Worm (Caenorhabditis elegans): ENCODE results near the gene ipla-5.

Gene ipla-5

ce11 chrIV:8723720-8724119 is 8.7 kb downstream of the ipla-5 start, which contains the start of gene F21D5.9:
Gene F21D5.9, plus strand, starts transcription at chrIV:8724020.
- no peak for TF ChIP-seq nhr-43 (tag; optimal IDR thresholded peaks at IDR 0.05; ENCODE audit: poor library complexity, severe bottlenecking)
- TF ChIP-seq nhr-12 (tag; optimal IDR thresholded peaks at IDR 0.05), result no peak
- TF ChIP-seq R02D3.7 (tag; optimal IDR thresholded peaks at IDR 0.05), result no peak
- TF ChIP-seq tbx-2 (tag; optimal IDR thresholded peaks at IDR 0.05), result no peak
- TF ChIP-seq ceh-28 (tag; optimal IDR thresholded peaks at IDR 0.05), result no peak
- no peak for TF ChIP-seq nhr-76 (tag; optimal IDR thresholded peaks at IDR 0.05)

ce11 chrIV:8724907-8725306 is 9.9 kb downstream of the ipla-5 start:
- no peak for TF ChIP-seq nhr-43 (tag; optimal IDR thresholded peaks at IDR 0.05; ENCODE audit: poor library complexity, severe bottlenecking)
- no peak for TF ChIP-seq unc-39 (tag; optimal IDR thresholded peaks at IDR 0.05)
- no peak for TF ChIP-seq jun-1 (tag; optimal IDR thresholded peaks at IDR 0.05)
- TF ChIP-seq pqm-1 (tag; optimal IDR thresholded peaks at IDR 0.05), result no peak
- no peak for TF ChIP-seq nhr-23 (tag; optimal IDR thresholded peaks at IDR 0.05)
- no peak for TF ChIP-seq ceh-82 (tag; optimal IDR thresholded peaks at IDR 0.05)
- TF ChIP-seq nhr-76 (tag; optimal IDR thresholded peaks at IDR 0.05), result no peak
- TF ChIP-seq nhr-77 (tag; optimal IDR thresholded peaks at IDR 0.05), result no peak
- no peak for TF ChIP-seq nhr-28 (tag; optimal IDR thresholded peaks at IDR 0.05)
- TF ChIP-seq nhr-237 (tag; optimal IDR thresholded peaks at IDR 0.05), result no peak
- TF ChIP-seq snpc-4 (tag; optimal IDR thresholded peaks at IDR 0.05), result no peak
- no peak for TF ChIP-seq elt-1 (tag; optimal IDR thresholded peaks at IDR 0.05)
- TF ChIP-seq nhr-25 (tag; optimal IDR thresholded peaks at IDR 0.05), result no peak
- no peak for TF ChIP-seq lin-39 (tag; optimal IDR thresholded peaks at IDR 0.05)
- no peak for TF ChIP-seq nhr-11 (tag; optimal IDR thresholded peaks at IDR 0.05)
- no peak for TF ChIP-seq lin-15B (tag; optimal IDR thresholded peaks at IDR 0.05)

ce11 chrIV:8725345-8725744 is 10.3 kb downstream of the ipla-5 start, which contains the start of gene pgm-3:
Gene pgm-3, plus strand, starts transcription at chrIV:8725722.
- TF ChIP-seq pqm-1 (tag; optimal IDR thresholded peaks at IDR 0.05), result peak; percentile 32
- TF ChIP-seq egl-27 (tag; optimal IDR thresholded peaks at IDR 0.05), result no peak
- TF ChIP-seq nhr-25 (tag; optimal IDR thresholded peaks at IDR 0.05), result no peak
- no peak for TF ChIP-seq egl-5 (tag; optimal IDR thresholded peaks at IDR 0.05)
- peak; percentile 2 for TF ChIP-seq lin-15B (tag; optimal IDR thresholded peaks at IDR 0.05)
- peak; percentile 64 for TF ChIP-seq elt-2 (tag; optimal IDR thresholded peaks at IDR 0.05)
- no peak for TF ChIP-seq lsy-12 (tag; optimal IDR thresholded peaks at IDR 0.05)
- TF ChIP-seq mdl-1 (tag; optimal IDR thresholded peaks at IDR 0.05), result no peak
- TF ChIP-seq unc-62 (GFP tag; optimal IDR thresholded peaks at IDR 0.05), result no peak
- TF ChIP-seq ceh-9 (tag; optimal IDR thresholded peaks at IDR 0.05), result no peak
- no peak for TF ChIP-seq elt-1 (tag; optimal IDR thresholded peaks at IDR 0.05)
- TF ChIP-seq nhr-28 (tag; optimal IDR thresholded peaks at IDR 0.05), result no peak
- peak; percentile 15 for TF ChIP-seq R02D3.7 (tag; optimal IDR thresholded peaks at IDR 0.05)
- TF ChIP-seq fkh-10 (GFP tag; optimal IDR thresholded peaks at IDR 0.05), result no peak
- TF ChIP-seq zag-1 (tag; optimal IDR thresholded peaks at IDR 0.05), result no peak

ce11 chrIV:8728122-8728521 is 13.1 kb downstream of the ipla-5 start, which contains the start of gene otub-3:
Gene otub-3, plus strand, starts transcription at chrIV:8728177.
- TF ChIP-seq pqm-1 (tag; optimal IDR thresholded peaks at IDR 0.05) (no peak), jun-1 (tag; optimal IDR thresholded peaks at IDR 0.05) (no peak), egl-5 (tag; optimal IDR thresholded peaks at IDR 0.05) (no peak), egl-27 (tag; optimal IDR thresholded peaks at IDR 0.05) (no peak), elt-2 (tag; optimal IDR thresholded peaks at IDR 0.05) (no peak), ceh-16 (tag; optimal IDR thresholded peaks at IDR 0.05) (no peak), ceh-28 (tag; optimal IDR thresholded peaks at IDR 0.05) (no peak), unc-39 (tag; optimal IDR thresholded peaks at IDR 0.05) (no peak), mdl-1 (tag; optimal IDR thresholded peaks at IDR 0.05) (no peak), nhr-12 (tag; optimal IDR thresholded peaks at IDR 0.05) (no peak), fkh-10 (GFP tag; optimal IDR thresholded peaks at IDR 0.05) (no peak), tbx-2 (tag; optimal IDR thresholded peaks at IDR 0.05) (no peak), ama-1 (optimal IDR thresholded peaks at IDR 0.05) (no peak), daf-12 (tag; optimal IDR thresholded peaks at IDR 0.05) (no peak), sea-2 (GFP tag; optimal IDR thresholded peaks at IDR 0.05) (no peak), elt-3 (tag; optimal IDR thresholded peaks at IDR 0.05) (no peak)

- TF ChIP-seq nhr-237 (tag; optimal IDR thresholded peaks at IDR 0.05) (no peak), elt-2 (tag; optimal IDR thresholded peaks at IDR 0.05) (peak; percentile 90), nhr-12 (tag; optimal IDR thresholded peaks at IDR 0.05) (no peak), ceh-28 (tag; optimal IDR thresholded peaks at IDR 0.05) (no peak), ZK546.5 (tag; optimal IDR thresholded peaks at IDR 0.05) (no peak), nhr-77 (tag; optimal IDR thresholded peaks at IDR 0.05) (no peak), pqm-1 (tag; optimal IDR thresholded peaks at IDR 0.05) (peak; percentile 66), eor-1 (tag; optimal IDR thresholded peaks at IDR 0.05) (no peak), pha-4 (tag; optimal IDR thresholded peaks at IDR 0.05) (peak; percentile 45)
Observed at ce11 chrIV:8729636-8730035, 14.6 kb downstream of the ipla-5 start.
